Worm (Caenorhabditis elegans) whole organism, young adult: ENCODE measurements around the gene C23H5.12.

Experiments
- F23B12.7 ChIP-seq: sonication (generic microtip); optimal IDR thresholded peaks from 2 replicates; lab custom pipeline; 2017; ENCODE audit warnings: missing genetic modification characterization, mild to moderate bottlenecking, missing compliant biosample characterization, antibody characterized with exemption, moderate library complexity; ENCODE audit not compliant: insufficient read depth
- F37B4.10 ChIP-seq: fragments of 200-800 bp; sonication (Bioruptor generic); IDR thresholded peaks from 2 replicates; pipeline ENCODE4 v1.3.6; 2022; ENCODE audit warnings: missing genetic modification characterization, missing compliant biosample characterization
- K11D2.4 ChIP-seq: fragments of 200-800 bp; sonication (Bioruptor generic); IDR thresholded peaks from 2 replicates; pipeline ENCODE4 v1.3.6; 2022; ENCODE audit warnings: missing genetic modification reagents, missing genetic modification characterization, missing compliant biosample characterization
- K12H6.12 ChIP-seq: fragments of 200-800 bp; sonication (Bioruptor generic); optimal IDR thresholded peaks from 2 replicates; lab custom pipeline; 2018; ENCODE audit warnings: mild to moderate bottlenecking, missing genetic modification characterization, missing compliant biosample characterization
- Y53F4B.3 ChIP-seq: fragments of 200-800 bp; sonication (Bioruptor generic); IDR thresholded peaks from 2 replicates; pipeline ENCODE4 v1.3.6; 2022; ENCODE audit warnings: missing genetic modification reagents, missing genetic modification characterization, missing compliant biosample characterization
- Y56A3A.18 ChIP-seq: fragments of 200-800 bp; sonication (Bioruptor generic); IDR thresholded peaks from 2 replicates; pipeline ENCODE4 v1.3.6; 2022; ENCODE audit warnings: missing genetic modification reagents, missing genetic modification characterization, missing compliant biosample characterization
- Y67H2A.10 ChIP-seq: fragments of 200-800 bp; sonication (Bioruptor generic); conservative IDR thresholded peaks from 2 replicates; pipeline ENCODE4 v1.3.6; 2022; ENCODE audit warnings: missing genetic modification reagents, missing genetic modification characterization, missing compliant biosample characterization
- Y79H2A.3 ChIP-seq: fragments of 200-800 bp; sonication (Bioruptor generic); conservative IDR thresholded peaks from 2 replicates; pipeline ENCODE4 v1.3.6; 2022; ENCODE audit warnings: missing genetic modification reagents, missing genetic modification characterization, missing compliant biosample characterization
- aptf-3 ChIP-seq: fragments of 200-800 bp; sonication (Bioruptor generic); IDR thresholded peaks from 2 replicates; pipeline ENCODE4 v1.3.6; 2022; ENCODE audit warnings: missing genetic modification characterization, missing compliant biosample characterization
- atf-7 ChIP-seq: sonication (generic microtip); optimal IDR thresholded peaks from 2 replicates; lab custom pipeline; 2017; ENCODE audit warnings: mild to moderate bottlenecking, missing genetic modification characterization, missing compliant biosample characterization
- athp-1 ChIP-seq: sonication (generic microtip); optimal IDR thresholded peaks from 2 replicates; lab custom pipeline; 2017; ENCODE audit warnings: mild to moderate bottlenecking, missing genetic modification characterization, missing compliant biosample characterization
- attf-6 ChIP-seq: fragments of 200-800 bp; sonication (Bioruptor generic); IDR thresholded peaks from 2 replicates; pipeline ENCODE4 v1.3.6; 2022; ENCODE audit warnings: missing genetic modification reagents, missing genetic modification characterization, missing compliant biosample characterization
- ceh-100 ChIP-seq: fragments of 200-800 bp; sonication (Bioruptor generic); IDR thresholded peaks from 2 replicates; pipeline ENCODE4 v1.3.6; 2022; ENCODE audit warnings: missing genetic modification reagents, missing genetic modification characterization, missing compliant biosample characterization
- ceh-40 ChIP-seq: fragments of 200-800 bp; sonication (Bioruptor generic); IDR thresholded peaks from 2 replicates; pipeline ENCODE4 v1.3.6; 2022; ENCODE audit warnings: missing genetic modification characterization, missing compliant biosample characterization
- dox-1 ChIP-seq: fragments of 200-800 bp; sonication (Bioruptor generic); IDR thresholded peaks from 2 replicates; pipeline ENCODE4 v1.3.6; 2022; ENCODE audit warnings: missing genetic modification reagents, missing genetic modification characterization, missing compliant biosample characterization
- dpl-1 ChIP-seq: fragments of 150-350 bp; optimal IDR thresholded peaks from 2 replicates; lab custom pipeline; 2014; ENCODE audit warnings: missing biosample characterization, missing genetic modification reagents, missing genetic modification characterization
- efl-1 ChIP-seq: fragments of 150-350 bp; optimal IDR thresholded peaks from 2 replicates; lab custom pipeline; 2014; ENCODE audit warnings: missing biosample characterization, missing genetic modification reagents, missing genetic modification characterization
- egrh-3 ChIP-seq: fragments of 200-800 bp; sonication (Bioruptor generic); IDR thresholded peaks from 2 replicates; pipeline ENCODE4 v1.3.6; 2022; ENCODE audit warnings: missing genetic modification reagents, missing genetic modification characterization, missing compliant biosample characterization
- ekl-4 ChIP-seq: fragments of 200-800 bp; sonication (Bioruptor generic); IDR thresholded peaks from 2 replicates; pipeline ENCODE4 v1.3.6; 2022; ENCODE audit warnings: missing genetic modification reagents, missing genetic modification characterization, missing compliant biosample characterization
- him-1 ChIP-seq: sonication (generic microtip); optimal IDR thresholded peaks from 2 replicates; lab custom pipeline; 2016; ENCODE audit warnings: missing genotype, missing genetic modification reagents, missing genetic modification characterization, missing compliant biosample characterization
- hmg-1.2 ChIP-seq: fragments of 200-800 bp; sonication (Bioruptor generic); IDR thresholded peaks from 2 replicates; pipeline ENCODE4 v1.3.6; 2022; ENCODE audit warnings: missing genetic modification reagents, missing genetic modification characterization, missing compliant biosample characterization
- hsf-1 ChIP-seq: fragments of 200-800 bp; sonication (Bioruptor generic); IDR thresholded peaks from 2 replicates; pipeline ENCODE4 v1.3.6; 2022; ENCODE audit warnings: missing genetic modification reagents, missing genetic modification characterization, missing compliant biosample characterization
- lag-1 ChIP-seq: fragments of 200-800 bp; sonication (Bioruptor generic); IDR thresholded peaks from 2 replicates; pipeline ENCODE4 v1.3.6; 2022; ENCODE audit warnings: missing genetic modification reagents, missing genetic modification characterization, missing compliant biosample characterization
- lin-40 ChIP-seq: sonication (generic microtip); optimal IDR thresholded peaks from 2 replicates; lab custom pipeline; 2016; ENCODE audit warnings: missing genetic modification characterization, mild to moderate bottlenecking, missing compliant biosample characterization, missing genotype, missing genetic modification reagents
- lir-1 ChIP-seq: fragments of 200-800 bp; sonication (Bioruptor generic); conservative IDR thresholded peaks from 2 replicates; pipeline ENCODE4 v1.3.6; 2022; ENCODE audit warnings: missing genetic modification reagents, missing genetic modification characterization, missing compliant biosample characterization
- madf-10 ChIP-seq: sonication (generic microtip); optimal IDR thresholded peaks from 2 replicates; lab custom pipeline; 2016; ENCODE audit warnings: mild to moderate bottlenecking, missing genetic modification characterization, missing compliant biosample characterization
- madf-6 ChIP-seq: fragments of 200-800 bp; sonication (Bioruptor generic); IDR thresholded peaks from 2 replicates; pipeline ENCODE4 v1.3.6; 2022; ENCODE audit warnings: missing genetic modification reagents, missing genetic modification characterization, missing compliant biosample characterization
- madf-8 ChIP-seq: fragments of 200-800 bp; sonication (Bioruptor generic); conservative IDR thresholded peaks from 2 replicates; pipeline ENCODE4 v1.3.6; 2022; ENCODE audit warnings: missing genetic modification reagents, missing genetic modification characterization, missing compliant biosample characterization
- mel-28 ChIP-seq: sonication (generic microtip); optimal IDR thresholded peaks from 2 replicates; lab custom pipeline; 2016; ENCODE audit warnings: borderline replicate concordance, mild to moderate bottlenecking, missing genetic modification characterization, missing compliant biosample characterization
- nfyb-1 ChIP-seq: fragments of 200-800 bp; sonication (Bioruptor generic); IDR thresholded peaks from 2 replicates; pipeline ENCODE4 v1.3.6; 2022; ENCODE audit warnings: missing genetic modification reagents, missing genetic modification characterization, missing compliant biosample characterization
- nhr-80 ChIP-seq: sonication (generic microtip); optimal IDR thresholded peaks from 2 replicates; lab custom pipeline; 2016; ENCODE audit warnings: missing genetic modification characterization, missing compliant biosample characterization
- rcor-1 ChIP-seq: fragments of 200-800 bp; sonication (Bioruptor generic); IDR thresholded peaks from 2 replicates; pipeline ENCODE4 v1.3.6; 2022; ENCODE audit warnings: missing genetic modification reagents, missing genetic modification characterization, missing compliant biosample characterization
- sdz-38 ChIP-seq: sonication (generic microtip); optimal IDR thresholded peaks from 2 replicates; lab custom pipeline; 2016; ENCODE audit warnings: missing genotype, missing genetic modification characterization, missing compliant biosample characterization
- snpc-1.3 ChIP-seq: sonication (generic microtip); optimal IDR thresholded peaks from 2 replicates; lab custom pipeline; 2017; ENCODE audit warnings: missing genetic modification characterization, mild to moderate bottlenecking, missing compliant biosample characterization, antibody characterized with exemption, moderate library complexity, missing genotype, missing genetic modification reagents; ENCODE audit not compliant: insufficient read depth
- sptf-2 ChIP-seq: fragments of 200-800 bp; sonication (Bioruptor generic); optimal IDR thresholded peaks from 2 replicates; lab custom pipeline; 2018; ENCODE audit warnings: mild to moderate bottlenecking, missing genetic modification characterization, missing compliant biosample characterization
- tbp1 ChIP-seq: fragments of 200-800 bp; sonication (Bioruptor generic); optimal IDR thresholded peaks from 2 replicates; lab custom pipeline; 2018; ENCODE audit warnings: mild to moderate bottlenecking, missing genetic modification characterization, missing compliant biosample characterization
- zfh-2 ChIP-seq: fragments of 200-800 bp; sonication (Bioruptor generic); conservative IDR thresholded peaks from 2 replicates; pipeline ENCODE4 v1.3.6; 2022; ENCODE audit warnings: missing genetic modification reagents, missing genetic modification characterization, missing compliant biosample characterization
- zim-3 ChIP-seq: sonication (generic microtip); optimal IDR thresholded peaks from 2 replicates; lab custom pipeline; 2017; ENCODE audit warnings: mild to moderate bottlenecking, missing genetic modification characterization, moderate library complexity, missing compliant biosample characterization
- ztf-25 ChIP-seq: fragments of 200-800 bp; sonication (Bioruptor generic); IDR thresholded peaks from 2 replicates; pipeline ENCODE4 v1.3.6; 2022; ENCODE audit warnings: missing genetic modification reagents, missing genetic modification characterization, missing compliant biosample characterization
- ztf-3 ChIP-seq: fragments of 200-800 bp; sonication (Bioruptor generic); optimal IDR thresholded peaks from 2 replicates; lab custom pipeline; 2018; ENCODE audit warnings: mild to moderate bottlenecking, missing genetic modification characterization, missing compliant biosample characterization

Gene C23H5.12

DNA sequence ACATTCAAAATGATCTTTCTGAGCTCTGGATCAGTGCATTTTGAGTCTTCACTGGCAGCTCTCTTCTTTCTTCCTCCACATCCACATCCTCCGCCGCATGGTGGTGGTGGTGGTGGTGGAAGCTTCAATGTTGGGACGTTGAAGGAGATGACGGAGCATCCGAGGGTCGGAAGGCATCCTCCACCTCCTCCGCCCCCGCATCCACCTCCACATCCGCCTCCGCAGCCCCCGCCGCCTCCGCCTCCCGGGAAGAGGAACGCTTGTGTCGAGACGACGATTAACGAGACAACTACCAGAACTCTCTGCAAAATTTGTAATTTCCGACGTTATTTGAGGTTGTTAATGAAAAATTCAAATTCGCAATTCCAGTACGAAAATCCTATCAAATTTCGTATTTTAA lies 5.9 kb upstream of the C23H5.12 start:
- TF ChIP-seq K12H6.12, result no peak
- TF ChIP-seq zfh-2 (GFP tag; lab: Robert Waterston, UW), result peak; percentile 87
- no peak for TF ChIP-seq sdz-38
- peak; percentile 88 for TF ChIP-seq egrh-3 (GFP tag; lab: Robert Waterston, UW)
- TF ChIP-seq madf-8 (GFP tag; lab: Robert Waterston, UW), result no peak

- TF ChIP-seq sptf-2 (GFP tag; lab: Kevin White, UChicago), result no peak
- TF ChIP-seq him-1 (tag; lab: Kevin White, UChicago), result no peak
- no peak for TF ChIP-seq nfyb-1 (GFP tag; lab: Robert Waterston, UW)
- TF ChIP-seq madf-10 (tag; lab: Kevin White, UChicago), result no peak
- no peak for TF ChIP-seq ceh-100
- TF ChIP-seq Y56A3A.18, result no peak
- no peak for TF ChIP-seq snpc-1.3 (tag; lab: Kevin White, UChicago)
Measured at ce11 chrIV:2128761-2129160, 4.5 kb upstream of the C23H5.12 start, which contains the start of gene grl-20. TSS of gene grl-20 (minus strand) at chrIV:2128861.

- TF ChIP-seq Y67H2A.10 (GFP tag; lab: Robert Waterston, UW), result no peak
- TF ChIP-seq nhr-80 (tag; lab: Kevin White, UChicago), result peak; percentile 60
- peak; percentile 23 for TF ChIP-seq lin-40
Measured at ce11 chrIV:2130714-2131113, 2.6 kb upstream of the C23H5.12 start, which contains the start of gene prmt-6. TSS of gene prmt-6 (plus strand) at chrIV:2130965.

ce11 chrIV:2135880-2136279 lies 2.6 kb downstream of the C23H5.12 start:
- peak; percentile 9; the same call in 1 of the 2 replicates for TF ChIP-seq rcor-1 (GFP tag; lab: Robert Waterston, UW)
- TF ChIP-seq egrh-3 (GFP tag; lab: Robert Waterston, UW), result peak; percentile 17; the same call in 1 of the 2 replicates
- TF ChIP-seq ceh-40 (GFP tag; lab: Robert Waterston, UW), result 0 out of 2 replicates have a peak, but pooled peaks have one; percentile 60
- TF ChIP-seq madf-6, result peak; percentile 60
- peak; percentile 91 for TF ChIP-seq dox-1
- 0 out of 2 replicates have a peak, but pooled peaks have one; percentile 74 for TF ChIP-seq Y56A3A.18
- TF ChIP-seq nfyb-1 (GFP tag; lab: Robert Waterston, UW), result 0 out of 2 replicates have a peak, but pooled peaks have one; percentile 26
- TF ChIP-seq ekl-4 (GFP tag; lab: Robert Waterston, UW), result peak; percentile 79
- peak; percentile 68 for TF ChIP-seq ceh-100
- TF ChIP-seq Y53F4B.3 (GFP tag; lab: Robert Waterston, UW), result 0 out of 2 replicates have a peak, but pooled peaks have one; percentile 13
- peak; percentile 98 for TF ChIP-seq hsf-1 (GFP tag; lab: Robert Waterston, UW)
- TF ChIP-seq, all 124 proteins: peak for 11; not testable (repeated sequence) for 113

DNA sequence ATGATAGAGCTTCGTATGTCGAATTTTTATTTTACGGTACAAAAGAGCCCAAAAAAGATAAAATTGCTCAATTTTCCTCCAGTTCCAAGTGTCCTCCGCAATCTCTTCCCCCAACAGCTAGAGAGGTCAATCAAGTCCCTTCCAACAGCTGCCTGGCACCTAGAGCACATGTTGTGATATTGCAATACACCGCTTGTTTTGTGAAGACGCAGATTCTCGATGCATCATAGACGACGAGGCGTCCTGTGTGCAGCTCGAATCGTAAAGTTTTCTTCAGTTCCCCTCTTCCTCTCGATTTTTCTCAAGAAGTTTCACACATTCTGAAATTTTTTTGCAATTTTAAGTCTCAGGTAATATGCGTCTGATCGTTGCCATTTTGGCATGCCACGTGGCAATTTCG lies 3.3 kb downstream of the C23H5.12 start, which contains the start of gene test-1:
Gene test-1, plus strand, starts transcription at position 345 of the 400 bp plus-strand sequence.
- no peak for TF ChIP-seq hmg-1.2 (GFP tag; lab: Robert Waterston, UW)
- no peak for TF ChIP-seq athp-1 (tag; lab: Kevin White, UChicago)
- no peak for TF ChIP-seq F23B12.7
- TF ChIP-seq atf-7 (tag; lab: Kevin White, UChicago), result no peak
- no peak for TF ChIP-seq Y79H2A.3 (GFP tag; lab: Robert Waterston, UW)
- TF ChIP-seq sptf-2 (GFP tag; lab: Kevin White, UChicago), result no peak

DNA sequence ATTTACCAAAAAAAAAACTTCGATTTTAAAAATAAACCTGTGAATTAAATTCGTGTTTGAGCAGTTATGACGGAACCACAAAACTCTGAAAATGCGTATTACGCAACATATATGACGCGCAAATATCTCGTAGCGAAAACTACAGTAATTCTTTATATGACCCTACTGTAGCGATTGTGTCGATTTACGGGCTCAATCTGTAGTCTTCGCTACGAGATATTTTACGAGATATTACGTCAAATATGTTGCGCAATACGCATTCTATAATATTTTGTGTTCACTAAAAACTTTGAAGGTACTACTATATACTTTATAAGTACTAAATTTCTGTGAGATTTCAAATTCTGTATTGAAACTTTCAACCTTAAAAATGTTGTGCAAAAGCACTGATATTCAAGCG lies 4.2 kb downstream of the C23H5.12 start:
- TF ChIP-seq efl-1 (GFP tag; lab: Kevin White, UChicago) (no peak), F37B4.10 (no peak), lir-1 (no peak), lag-1 (GFP tag; lab: Robert Waterston, UW) (no peak), K11D2.4 (GFP tag; lab: Robert Waterston, UW) (no peak), ztf-25 (GFP tag; lab: Robert Waterston, UW) (no peak), egrh-3 (GFP tag; lab: Robert Waterston, UW) (no peak), mel-28 (no peak), dpl-1 (no peak), tbp1 (GFP tag; lab: Kevin White, UChicago) (no peak), aptf-3 (GFP tag; lab: Robert Waterston, UW) (no peak), zim-3 (no peak), ztf-3 (GFP tag; lab: Kevin White, UChicago) (no peak), attf-6 (GFP tag; lab: Robert Waterston, UW) (no peak), ceh-40 (GFP tag; lab: Robert Waterston, UW) (no peak), snpc-1.3 (tag; lab: Kevin White, UChicago) (no peak)
